Worm (Caenorhabditis elegans) whole organism, L4 larva: ENCODE data around the gene T13C5.6.

Experiments
- D1046.2 ChIP-seq: fragments of 200-800 bp; sonication (Bioruptor generic); IDR thresholded peaks from 2 replicates; pipeline ENCODE4 v1.3.6; 2022; ENCODE audit warnings: missing genetic modification characterization, missing compliant biosample characterization
- F49E8.2 ChIP-seq: sonication (generic microtip); optimal IDR thresholded peaks from 2 replicates; lab custom pipeline; 2016; ENCODE audit warnings: missing compliant biosample characterization, mild to moderate bottlenecking, missing genetic modification characterization, borderline replicate concordance
- T20F7.1 ChIP-seq: fragments of 200-800 bp; sonication (Bioruptor generic); optimal IDR thresholded peaks from 2 replicates; lab custom pipeline; 2018; ENCODE audit warnings: mild to moderate bottlenecking, missing genetic modification characterization, missing compliant biosample characterization
- T26A8.4 ChIP-seq: fragments of 200-800 bp; sonication (Bioruptor generic); IDR thresholded peaks from 2 replicates; pipeline ENCODE4 v1.3.6; 2022; ENCODE audit warnings: missing genetic modification characterization, missing compliant biosample characterization
- Y105C5A.15 ChIP-seq: fragments of 200-800 bp; sonication (Bioruptor generic); IDR thresholded peaks from 2 replicates; pipeline ENCODE4 v1.3.6; 2022; ENCODE audit warnings: missing genetic modification characterization, missing compliant biosample characterization
- Y48G9A.11 ChIP-seq: fragments of 200-800 bp; sonication (Bioruptor generic); IDR thresholded peaks from 2 replicates; pipeline ENCODE4 v1.3.6; 2022; ENCODE audit warnings: missing genetic modification reagents, missing genetic modification characterization, missing compliant biosample characterization
- ZK337.2 ChIP-seq: fragments of 200-800 bp; sonication (Bioruptor generic); IDR thresholded peaks from 2 replicates; pipeline ENCODE4 v1.3.6; 2022; ENCODE audit warnings: missing genetic modification reagents, missing genetic modification characterization, missing compliant biosample characterization
- ZK546.5 ChIP-seq, 2 experiments: sonication (generic microtip); optimal IDR thresholded peaks; 2 replicates each; lab custom pipeline; 2017; ENCODE audit warnings: missing biosample characterization in 2 of 2, missing genetic modification characterization in 2 of 2
- aly-2 ChIP-seq: sonication (generic microtip); optimal IDR thresholded peaks from 2 replicates; lab custom pipeline; 2018; ENCODE audit warnings: missing biosample characterization, missing genetic modification characterization
- ama-1 ChIP-seq: fragments of 150-350 bp; optimal IDR thresholded peaks from 2 replicates; lab custom pipeline; 2014; ENCODE audit warnings: inconsistent platforms, mixed read lengths
- arid-1 ChIP-seq: fragments of 200-800 bp; sonication (Bioruptor generic); conservative IDR thresholded peaks from 2 replicates; pipeline ENCODE4 v1.3.6; 2022; ENCODE audit warnings: missing genetic modification reagents, missing genetic modification characterization, missing compliant biosample characterization
- ceh-28 ChIP-seq: fragments of 150-350 bp; optimal IDR thresholded peaks from 2 replicates; lab custom pipeline; 2014; ENCODE audit warnings: missing biosample characterization, missing genetic modification reagents, missing genetic modification characterization
- ceh-44 ChIP-seq: fragments of 200-800 bp; sonication (Bioruptor generic); IDR thresholded peaks from 2 replicates; pipeline ENCODE4 v1.3.6; 2022; ENCODE audit warnings: missing genetic modification reagents, missing genetic modification characterization, missing compliant biosample characterization
- ceh-82 ChIP-seq: sonication (generic microtip); optimal IDR thresholded peaks from 2 replicates; lab custom pipeline; 2017; ENCODE audit warnings: missing biosample characterization, missing genetic modification characterization
- ces-1 ChIP-seq: fragments of 150-350 bp; sonication (generic microtip); optimal IDR thresholded peaks from 4 replicates; lab custom pipeline; 2014; ENCODE audit warnings: missing biosample characterization, missing genetic modification reagents, missing genetic modification characterization
- cey-2 ChIP-seq: sonication (generic microtip); optimal IDR thresholded peaks from 3 replicates; lab custom pipeline; 2017; ENCODE audit warnings: missing genetic modification characterization, mild to moderate bottlenecking, missing compliant biosample characterization, antibody characterized with exemption, borderline replicate concordance; ENCODE audit not compliant: insufficient read depth
- daf-12 ChIP-seq: fragments of 150-350 bp; optimal IDR thresholded peaks from 2 replicates; lab custom pipeline; 2014; ENCODE audit warnings: missing biosample characterization, missing genetic modification reagents, missing genetic modification characterization
- daf-16 ChIP-seq, 3 experiments: sonication (generic microtip); optimal IDR thresholded peaks; 2 replicates each; lab custom pipeline; 2016 to 2017; ENCODE audit warnings: missing genetic modification characterization in 3 of 3, missing genetic modification reagents in 3 of 3, mild to moderate bottlenecking in 2 of 3, missing compliant biosample characterization in 2 of 3, missing biosample characterization in 1 of 3, moderate library complexity in 1 of 3
- dmd-6 ChIP-seq: fragments of 200-800 bp; sonication (Bioruptor generic); IDR thresholded peaks from 2 replicates; pipeline ENCODE4 v1.3.6; 2022; ENCODE audit warnings: missing genetic modification reagents, missing genetic modification characterization, missing compliant biosample characterization
- duxl-1 ChIP-seq: sonication (generic microtip); optimal IDR thresholded peaks from 2 replicates; lab custom pipeline; 2016; ENCODE audit warnings: mild to moderate bottlenecking, missing genetic modification characterization, moderate library complexity, missing compliant biosample characterization; ENCODE audit not compliant: poor library complexity
- egl-43 ChIP-seq: fragments of 200-800 bp; sonication (Bioruptor generic); IDR thresholded peaks from 2 replicates; pipeline ENCODE4 v1.3.6; 2022; ENCODE audit warnings: missing genetic modification reagents, missing genetic modification characterization, missing compliant biosample characterization
- fkh-10 ChIP-seq: fragments of 150-350 bp; optimal IDR thresholded peaks from 2 replicates; lab custom pipeline; 2014; ENCODE audit warnings: missing biosample characterization, missing genetic modification reagents, missing genetic modification characterization
- gei-8 ChIP-seq: fragments of 200-800 bp; sonication (Bioruptor generic); optimal IDR thresholded peaks from 2 replicates; lab custom pipeline; 2018; ENCODE audit warnings: mild to moderate bottlenecking, missing genetic modification characterization, missing compliant biosample characterization
- hif-1 ChIP-seq, 2 experiments: sonication (generic microtip); optimal IDR thresholded peaks; 2 replicates each; lab custom pipeline; 2016 to 2017; ENCODE audit warnings: missing compliant biosample characterization in 2 of 2, missing genetic modification characterization in 2 of 2, missing genetic modification reagents in 2 of 2, missing genotype in 2 of 2, mild to moderate bottlenecking in 1 of 2
- hlh-11 ChIP-seq: fragments of 200-800 bp; sonication (Bioruptor generic); optimal IDR thresholded peaks from 2 replicates; lab custom pipeline; 2018; ENCODE audit warnings: mild to moderate bottlenecking, missing genetic modification characterization, missing compliant biosample characterization
- lin-1 ChIP-seq: fragments of 200-800 bp; sonication (Bioruptor generic); IDR thresholded peaks from 2 replicates; pipeline ENCODE4 v1.3.6; 2022; ENCODE audit warnings: missing genetic modification reagents, missing genetic modification characterization, missing compliant biosample characterization
- lin-13 ChIP-seq: fragments of 150-350 bp; optimal IDR thresholded peaks from 2 replicates; lab custom pipeline; 2014; ENCODE audit warnings: missing biosample characterization, missing genetic modification reagents, missing genetic modification characterization
- lin-38 ChIP-seq: fragments of 200-800 bp; sonication (Bioruptor generic); IDR thresholded peaks from 2 replicates; pipeline ENCODE4 v1.3.6; 2022; ENCODE audit warnings: missing genetic modification reagents, missing genetic modification characterization, missing compliant biosample characterization
- lsy-2 ChIP-seq, 2 experiments: fragments of 150-350 bp in 1 of 2; sonication (generic microtip) in 1 of 2; optimal IDR thresholded peaks; 2 replicates each; lab custom pipeline; 2014 to 2017; ENCODE audit warnings: missing biosample characterization in 2 of 2, missing genetic modification characterization in 2 of 2
- madf-9 ChIP-seq: fragments of 200-800 bp; sonication (Bioruptor generic); conservative IDR thresholded peaks from 2 replicates; pipeline ENCODE4 v1.3.6; 2022; ENCODE audit warnings: missing genetic modification reagents, missing genetic modification characterization, missing compliant biosample characterization
- mdt-29 ChIP-seq: fragments of 200-800 bp; sonication (Bioruptor generic); IDR thresholded peaks from 2 replicates; pipeline ENCODE4 v1.3.6; 2022; ENCODE audit warnings: missing genetic modification reagents, missing genetic modification characterization, missing compliant biosample characterization
- mxl-2 ChIP-seq: fragments of 200-800 bp; sonication (Bioruptor generic); conservative IDR thresholded peaks from 2 replicates; pipeline ENCODE4 v1.3.6; 2022; ENCODE audit warnings: missing genetic modification reagents, missing genetic modification characterization, missing compliant biosample characterization
- mxl-3 ChIP-seq: fragments of 200-800 bp; sonication (Bioruptor generic); optimal IDR thresholded peaks from 2 replicates; lab custom pipeline; 2018; ENCODE audit warnings: mild to moderate bottlenecking, missing genetic modification characterization, missing compliant biosample characterization
- nhr-10 ChIP-seq: fragments of 150-350 bp; optimal IDR thresholded peaks from 2 replicates; lab custom pipeline; 2014; ENCODE audit warnings: missing biosample characterization, missing genetic modification characterization
- nhr-11 ChIP-seq: fragments of 150-350 bp; optimal IDR thresholded peaks from 2 replicates; lab custom pipeline; 2014; ENCODE audit warnings: missing biosample characterization, missing genetic modification characterization
- nhr-111 ChIP-seq: fragments of 200-800 bp; sonication (Bioruptor generic); optimal IDR thresholded peaks from 2 replicates; lab custom pipeline; 2018; ENCODE audit warnings: mild to moderate bottlenecking, missing genetic modification characterization, missing compliant biosample characterization
- nhr-237 ChIP-seq: sonication (generic microtip); optimal IDR thresholded peaks from 2 replicates; lab custom pipeline; 2017; ENCODE audit warnings: missing biosample characterization, missing genetic modification characterization
- nhr-25 ChIP-seq: sonication (generic microtip); optimal IDR thresholded peaks from 2 replicates; lab custom pipeline; 2017; ENCODE audit warnings: missing genetic modification characterization, mild to moderate bottlenecking, missing compliant biosample characterization, antibody characterized with exemption, moderate library complexity, borderline replicate concordance; ENCODE audit not compliant: insufficient read depth
- nhr-76 ChIP-seq: fragments of 150-350 bp; optimal IDR thresholded peaks from 2 replicates; lab custom pipeline; 2014; ENCODE audit warnings: missing biosample characterization, missing genetic modification characterization
- php-3 ChIP-seq: fragments of 200-800 bp; sonication (Bioruptor generic); IDR thresholded peaks from 2 replicates; pipeline ENCODE4 v1.3.6; 2022; ENCODE audit warnings: missing genetic modification reagents, missing genetic modification characterization, missing compliant biosample characterization
- pqm-1 ChIP-seq: sonication (generic microtip); optimal IDR thresholded peaks from 2 replicates; lab custom pipeline; 2017; ENCODE audit warnings: missing biosample characterization, missing genetic modification characterization
- saeg-2 ChIP-seq: fragments of 200-800 bp; sonication (Bioruptor generic); IDR thresholded peaks from 2 replicates; pipeline ENCODE4 v1.3.6; 2022; ENCODE audit warnings: missing genetic modification reagents, missing genetic modification characterization, missing compliant biosample characterization
- set-16 ChIP-seq: fragments of 200-800 bp; sonication (Bioruptor generic); IDR thresholded peaks from 2 replicates; pipeline ENCODE4 v1.3.6; 2022; ENCODE audit warnings: missing genetic modification reagents, missing genetic modification characterization, missing compliant biosample characterization
- skn-1 ChIP-seq: fragments of 150-350 bp; optimal IDR thresholded peaks from 2 replicates; lab custom pipeline; 2014; ENCODE audit warnings: missing biosample characterization, missing genetic modification characterization
- snpc-4 ChIP-seq: fragments of 150-350 bp; optimal IDR thresholded peaks from 2 replicates; lab custom pipeline; 2014; ENCODE audit warnings: missing biosample characterization, missing genetic modification characterization
- spr-3 ChIP-seq: fragments of 200-800 bp; sonication (Bioruptor generic); optimal IDR thresholded peaks from 2 replicates; lab custom pipeline; 2018; ENCODE audit warnings: mild to moderate bottlenecking, missing genetic modification characterization, missing compliant biosample characterization
- unc-130 ChIP-seq: sonication (generic microtip); optimal IDR thresholded peaks from 2 replicates; lab custom pipeline; 2016; ENCODE audit warnings: missing genetic modification reagents, missing genetic modification characterization, missing compliant biosample characterization
- zfp-2 ChIP-seq: sonication (generic microtip); optimal IDR thresholded peaks from 2 replicates; lab custom pipeline; 2016; ENCODE audit warnings: mild to moderate bottlenecking, missing genetic modification characterization, missing compliant biosample characterization
- zfp-3 ChIP-seq: fragments of 200-800 bp; sonication (Bioruptor generic); conservative IDR thresholded peaks from 2 replicates; pipeline ENCODE4 v1.3.6; 2022; ENCODE audit warnings: missing genetic modification reagents, missing genetic modification characterization, missing compliant biosample characterization
- zip-11 ChIP-seq: fragments of 200-800 bp; sonication (Bioruptor generic); IDR thresholded peaks from 2 replicates; pipeline ENCODE4 v1.3.6; 2022; ENCODE audit warnings: missing genetic modification characterization, missing compliant biosample characterization
- ztf-11 ChIP-seq: fragments of 150-350 bp; optimal IDR thresholded peaks from 2 replicates; lab custom pipeline; 2014; ENCODE audit warnings: missing biosample characterization, missing genetic modification characterization

T13C5.6 gene

ce11 chrX:6250272-6250752 is 42.8 kb upstream of the T13C5.6 start:
- TF ChIP-seq nhr-11 (tag; lab: Kevin White, UChicago) = no peak
- TF ChIP-seq lin-1 = no peak
- TF ChIP-seq snpc-4 (tag; lab: Kevin White, UChicago) = no peak
- no peak for TF ChIP-seq duxl-1 (tag; lab: Kevin White, UChicago)
- TF ChIP-seq ceh-44 (GFP tag; lab: Robert Waterston, UW) = no peak
- no peak for TF ChIP-seq spr-3 (GFP tag; lab: Kevin White, UChicago)
- TF ChIP-seq set-16 = 0 out of 2 replicates have a peak, but pooled peaks have one; percentile 8
- no peak for TF ChIP-seq ZK337.2 (GFP tag; lab: Robert Waterston, UW)
- TF ChIP-seq Y105C5A.15 (GFP tag; lab: Robert Waterston, UW) = no peak
- no peak for TF ChIP-seq unc-130
- no peak for TF ChIP-seq nhr-237
- TF ChIP-seq ZK546.5 (tag; optimal IDR thresholded peaks at IDR 0.05; lab: Kevin White, UChicago) = no peak
- no peak for TF ChIP-seq Y48G9A.11 (GFP tag; lab: Robert Waterston, UW)
- no peak for TF ChIP-seq zfp-3 (GFP tag; lab: Robert Waterston, UW)
- TF ChIP-seq nhr-10 (tag; lab: Kevin White, UChicago) = peak; percentile 61
- no peak for TF ChIP-seq saeg-2 (GFP tag; lab: Robert Waterston, UW)
- TF ChIP-seq hif-1 (tag; optimal IDR thresholded peaks at IDR 0.05; lab: Kevin White, UChicago) = no peak
- peak; percentile 23 for TF ChIP-seq nhr-25
- no peak for TF ChIP-seq php-3
- TF ChIP-seq F49E8.2 (tag; lab: Kevin White, UChicago) = no peak
- TF ChIP-seq madf-9 = no peak
- no peak for TF ChIP-seq ces-1 (GFP tag; lab: Kevin White, UChicago)
- TF ChIP-seq ama-1 = no peak
- no peak for TF ChIP-seq T26A8.4 (GFP tag; lab: Robert Waterston, UW)
- TF ChIP-seq daf-12 (tag; lab: Kevin White, UChicago) = no peak
- TF ChIP-seq mxl-3 = peak; percentile 8
- TF ChIP-seq aly-2 = no peak
- no peak for TF ChIP-seq nhr-76 (tag; lab: Kevin White, UChicago)
- no peak for TF ChIP-seq nhr-111 (GFP tag; lab: Kevin White, UChicago)
- no peak for TF ChIP-seq mxl-2 (GFP tag; lab: Robert Waterston, UW)
- TF ChIP-seq fkh-10 (GFP tag; lab: Kevin White, UChicago) = no peak
- TF ChIP-seq pqm-1 (tag; lab: Kevin White, UChicago) = peak; percentile 66
- TF ChIP-seq dmd-6 = peak; percentile 69
- no peak for TF ChIP-seq mdt-29 (GFP tag; lab: Robert Waterston, UW)
- TF ChIP-seq hlh-11 (tag; lab: Kevin White, UChicago) = peak; percentile 77
- TF ChIP-seq lin-38 (GFP tag; lab: Robert Waterston, UW) = no peak
- TF ChIP-seq ceh-82 (tag; lab: Kevin White, UChicago) = no peak
- no peak for TF ChIP-seq cey-2 (tag; lab: Kevin White, UChicago)
- TF ChIP-seq egl-43 (GFP tag; lab: Robert Waterston, UW) = no peak
- no peak for TF ChIP-seq zip-11
- TF ChIP-seq zfp-2 (tag; lab: Kevin White, UChicago) = no peak
- no peak for TF ChIP-seq ceh-28 (tag; lab: Kevin White, UChicago)
- TF ChIP-seq daf-16 (GFP tag; optimal IDR thresholded peaks at IDR 0.05; lab: Kevin White, UChicago) = no peak
- TF ChIP-seq daf-16 (tag; optimal IDR thresholded peaks at IDR 0.05; lab: Kevin White, UChicago) = peak; percentile 84
- no peak for TF ChIP-seq ztf-11 (tag; lab: Kevin White, UChicago)
- no peak for TF ChIP-seq skn-1 (tag; lab: Kevin White, UChicago)
- no peak for TF ChIP-seq gei-8 (GFP tag; lab: Kevin White, UChicago)
- TF ChIP-seq T20F7.1 (GFP tag; lab: Kevin White, UChicago) = no peak
- no peak for TF ChIP-seq arid-1 (GFP tag; lab: Robert Waterston, UW)
- TF ChIP-seq D1046.2 (GFP tag; lab: Robert Waterston, UW) = no peak
- peak; percentile 23 for TF ChIP-seq lin-13 (GFP tag; lab: Kevin White, UChicago)
- TF ChIP-seq lsy-2 (tag; optimal IDR thresholded peaks at IDR 0.05; lab: Kevin White, UChicago) = peak in 1 of 2 experiments; percentile 31
